Fruit fly (Drosophila melanogaster): ENCODE data around the gene Root.

The Root gene

dm6 chr3R:24116972-24117371, 3.9 kb downstream of the Root start:
- no peak for TF ChIP-seq Dll (optimal IDR thresholded peaks at IDR 0.05)
- no peak for TF ChIP-seq usp (GFP tag; optimal IDR thresholded peaks at IDR 0.05)
- TF ChIP-seq pan (optimal IDR thresholded peaks at IDR 0.05) = no peak
- TF ChIP-seq CG8478 (optimal IDR thresholded peaks at IDR 0.05) = no peak
- TF ChIP-seq EcR (GFP tag; optimal IDR thresholded peaks at IDR 0.05) = no peak
- TF ChIP-seq psq (optimal IDR thresholded peaks at IDR 0.05) = no peak

- TF ChIP-seq CG8478 (optimal IDR thresholded peaks at IDR 0.05) (no peak), pan (optimal IDR thresholded peaks at IDR 0.05) (no peak), usp (GFP tag; optimal IDR thresholded peaks at IDR 0.05) (no peak), psq (optimal IDR thresholded peaks at IDR 0.05) (no peak), Dll (optimal IDR thresholded peaks at IDR 0.05) (no peak), EcR (GFP tag; optimal IDR thresholded peaks at IDR 0.05) (no peak)
Measured at dm6 chr3R:24121669-24122068, 8.6 kb downstream of the Root start.

DNA sequence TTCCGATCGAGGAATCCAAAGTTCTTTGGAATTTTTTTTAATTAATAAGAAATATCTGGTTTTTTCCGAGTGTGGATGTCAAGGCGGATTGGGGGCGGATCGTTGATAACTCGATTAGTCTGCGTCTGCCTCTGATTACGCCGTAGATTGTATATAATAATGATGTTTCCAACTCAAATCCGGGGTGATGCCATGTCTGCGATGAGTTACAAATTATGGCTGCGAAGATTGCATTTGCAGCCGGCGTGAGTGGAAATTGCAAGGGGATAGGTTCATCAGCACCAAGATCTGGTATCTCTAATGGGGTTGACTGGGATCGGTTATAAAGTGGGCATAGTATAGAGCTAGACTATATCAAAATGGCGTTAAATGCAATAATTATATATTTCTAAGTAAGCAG, 9.3 kb downstream of the Root start:
- no peak for TF ChIP-seq pan (optimal IDR thresholded peaks at IDR 0.05)
- TF ChIP-seq CG8478 (optimal IDR thresholded peaks at IDR 0.05) = no peak
- no peak for TF ChIP-seq psq (optimal IDR thresholded peaks at IDR 0.05)
- TF ChIP-seq usp (GFP tag; optimal IDR thresholded peaks at IDR 0.05) = no peak
- TF ChIP-seq EcR (GFP tag; optimal IDR thresholded peaks at IDR 0.05) = no peak
- no peak for TF ChIP-seq Dll (optimal IDR thresholded peaks at IDR 0.05)

DNA sequence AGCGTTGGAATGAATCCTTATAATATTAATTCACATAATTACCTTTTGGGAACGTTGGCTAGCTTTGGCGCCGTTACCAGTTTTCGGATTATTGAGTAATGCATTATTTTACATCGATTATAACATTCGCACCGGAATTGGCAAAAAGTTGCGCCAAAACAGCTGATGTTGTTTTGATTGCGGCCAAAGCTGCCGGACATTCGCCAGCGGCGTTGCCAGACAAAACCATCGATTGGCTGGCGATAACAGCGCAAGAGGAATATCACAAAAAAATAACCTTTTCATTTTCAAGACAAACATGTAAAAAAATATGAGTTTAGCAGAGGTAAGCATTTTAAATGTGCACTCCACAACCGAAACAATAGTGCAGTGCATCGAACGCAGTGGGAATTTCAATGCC, 17.0 kb downstream of the Root start, which contains the start of the genes GatB and Tsc1:
Gene GatB (minus strand): TSS at position 176 of the 400 bp plus-strand sequence.
Gene Tsc1 (plus strand): TSS at position 228 of the 400 bp plus-strand sequence.
- TF ChIP-seq EcR (GFP tag; optimal IDR thresholded peaks at IDR 0.05) (no peak), Dll (optimal IDR thresholded peaks at IDR 0.05) (no peak), pan (optimal IDR thresholded peaks at IDR 0.05) (no peak), CG8478 (optimal IDR thresholded peaks at IDR 0.05) (no peak), psq (optimal IDR thresholded peaks at IDR 0.05) (no peak), usp (GFP tag; optimal IDR thresholded peaks at IDR 0.05) (no peak)

- TF ChIP-seq EcR (GFP tag; optimal IDR thresholded peaks at IDR 0.05) (no peak), Dll (optimal IDR thresholded peaks at IDR 0.05) (no peak), CG8478 (optimal IDR thresholded peaks at IDR 0.05) (no peak), usp (GFP tag; optimal IDR thresholded peaks at IDR 0.05) (no peak), pan (optimal IDR thresholded peaks at IDR 0.05) (no peak), psq (optimal IDR thresholded peaks at IDR 0.05) (no peak)
Measured at dm6 chr3R:24134580-24134979, 21.5 kb downstream of the Root start, which contains the start of gene Sec10. Sec10 (plus strand) TSS chr3R:24134831.

dm6 chr3R:24137311-24137945, 24.3 kb downstream of the Root start, which contains the start of gene Npc2f:
Npc2f (plus strand) TSS chr3R:24137895.
- no peak for TF ChIP-seq psq (optimal IDR thresholded peaks at IDR 0.05)
- no peak for TF ChIP-seq EcR (GFP tag; optimal IDR thresholded peaks at IDR 0.05)
- no peak for TF ChIP-seq CG8478 (optimal IDR thresholded peaks at IDR 0.05)
- no peak for TF ChIP-seq pan (optimal IDR thresholded peaks at IDR 0.05)

- TF ChIP-seq pan (optimal IDR thresholded peaks at IDR 0.05) (no peak), EcR (GFP tag; optimal IDR thresholded peaks at IDR 0.05) (no peak), usp (GFP tag; optimal IDR thresholded peaks at IDR 0.05) (no peak), CG8478 (optimal IDR thresholded peaks at IDR 0.05) (no peak)
Measured at dm6 chr3R:24138478-24139455, 25.7 kb downstream of the Root start.

dm6 chr3R:24139646-24140130, 26.6 kb downstream of the Root start:
- TF ChIP-seq pan (optimal IDR thresholded peaks at IDR 0.05) (no peak), EcR (GFP tag; optimal IDR thresholded peaks at IDR 0.05) (no peak), CG8478 (optimal IDR thresholded peaks at IDR 0.05) (no peak), Dll (optimal IDR thresholded peaks at IDR 0.05) (no peak), usp (GFP tag; optimal IDR thresholded peaks at IDR 0.05) (no peak), psq (optimal IDR thresholded peaks at IDR 0.05) (no peak)

DNA sequence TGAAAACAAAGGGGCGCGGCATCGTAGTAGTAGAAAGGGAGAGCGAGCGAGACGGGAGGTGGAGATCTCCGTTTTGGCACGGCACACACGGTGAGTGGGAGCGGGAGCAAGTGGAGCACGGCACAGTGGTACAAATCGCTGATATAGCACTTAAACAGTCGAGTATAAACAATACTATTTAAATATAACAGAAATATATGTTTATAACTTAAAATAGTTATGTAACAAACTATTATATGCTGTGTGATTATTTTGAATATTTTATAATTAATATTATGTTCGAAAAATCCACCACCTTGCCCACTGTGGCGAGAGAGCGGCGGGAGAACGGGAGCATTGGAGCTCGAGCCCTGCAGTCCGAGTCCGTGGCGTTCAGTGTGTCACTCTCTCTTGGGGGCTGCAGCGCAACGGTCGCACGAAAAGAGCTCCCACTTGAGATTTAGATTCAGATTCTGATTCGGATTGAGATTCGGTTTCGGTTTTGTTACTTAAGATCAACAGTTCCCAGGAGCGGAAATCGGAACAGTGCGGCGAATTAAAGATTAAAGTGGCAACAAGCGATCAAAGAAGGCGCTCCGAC, 28.0 kb downstream of the Root start, which contains the start of gene Kal1:
Gene Kal1 (plus strand): TSS at position 383 of the 580 bp plus-strand sequence.
- TF ChIP-seq psq (optimal IDR thresholded peaks at IDR 0.05) (no peak), pan (optimal IDR thresholded peaks at IDR 0.05) (no peak), Dll (optimal IDR thresholded peaks at IDR 0.05) (peak; percentile 73), usp (GFP tag; optimal IDR thresholded peaks at IDR 0.05) (no peak)

- no peak for TF ChIP-seq pan (optimal IDR thresholded peaks at IDR 0.05)
- TF ChIP-seq EcR (GFP tag; optimal IDR thresholded peaks at IDR 0.05) = no peak
- no peak for TF ChIP-seq Dll (optimal IDR thresholded peaks at IDR 0.05)
- TF ChIP-seq CG8478 (optimal IDR thresholded peaks at IDR 0.05) = no peak
- TF ChIP-seq psq (optimal IDR thresholded peaks at IDR 0.05) = no peak
- TF ChIP-seq usp (GFP tag; optimal IDR thresholded peaks at IDR 0.05) = no peak
Measured at dm6 chr3R:24142971-24143370, 29.9 kb downstream of the Root start.

dm6 chr3R:24143372-24143771, 30.3 kb downstream of the Root start:
- TF ChIP-seq Dll (optimal IDR thresholded peaks at IDR 0.05) (peak; percentile 55), EcR (GFP tag; optimal IDR thresholded peaks at IDR 0.05) (no peak), CG8478 (optimal IDR thresholded peaks at IDR 0.05) (no peak), psq (optimal IDR thresholded peaks at IDR 0.05) (no peak), usp (GFP tag; optimal IDR thresholded peaks at IDR 0.05) (no peak), pan (optimal IDR thresholded peaks at IDR 0.05) (no peak)

Measured in whole organism.